Worm (Caenorhabditis elegans) whole organism, L1 larva: ENCODE results near the gene T01D1.5.

Experiments
- ceh-88 ChIP-seq: fragments of 200-800 bp; sonication (Bioruptor generic); IDR thresholded peaks from 2 replicates; pipeline ENCODE4 v1.3.6; 2022; ENCODE audit warnings: missing genetic modification characterization, missing compliant biosample characterization
- ces-1 ChIP-seq: fragments of 150-350 bp; optimal IDR thresholded peaks from 2 replicates; lab custom pipeline; 2014; ENCODE audit warnings: missing biosample characterization, missing genetic modification reagents, missing genetic modification characterization
- fkh-8 ChIP-seq: sonication (generic microtip); optimal IDR thresholded peaks from 2 replicates; lab custom pipeline; 2016; ENCODE audit warnings: mild to moderate bottlenecking, missing genetic modification characterization, missing compliant biosample characterization
- fos-1 ChIP-seq: fragments of 150-350 bp; optimal IDR thresholded peaks from 2 replicates; lab custom pipeline; 2014; ENCODE audit warnings: missing biosample characterization, missing genetic modification characterization
- hlh-4 ChIP-seq: sonication (generic microtip); optimal IDR thresholded peaks from 2 replicates; lab custom pipeline; 2016; ENCODE audit warnings: mild to moderate bottlenecking, missing genetic modification characterization, missing compliant biosample characterization
- nhr-76 ChIP-seq: sonication (generic microtip); optimal IDR thresholded peaks from 2 replicates; lab custom pipeline; 2017; ENCODE audit warnings: missing biosample characterization, missing genetic modification characterization
- nhr-77 ChIP-seq: fragments of 150-350 bp; optimal IDR thresholded peaks from 2 replicates; lab custom pipeline; 2014; ENCODE audit warnings: missing biosample characterization, missing genetic modification characterization
- skn-1 ChIP-seq: fragments of 150-350 bp; optimal IDR thresholded peaks from 2 replicates; lab custom pipeline; 2014; ENCODE audit warnings: missing biosample characterization, missing genetic modification characterization
- snpc-4 ChIP-seq: fragments of 150-350 bp; optimal IDR thresholded peaks from 2 replicates; lab custom pipeline; 2014; ENCODE audit warnings: missing biosample characterization, missing genetic modification characterization
- unc-62 ChIP-seq: fragments of 150-350 bp; optimal IDR thresholded peaks from 2 replicates; lab custom pipeline; 2014; ENCODE audit warnings: missing biosample characterization, missing genetic modification reagents, missing genetic modification characterization

ce11 chrII:156999-157499 lies 31.8 kb downstream of the T01D1.5 start:
- TF ChIP-seq ceh-88 (no peak), fkh-8 (tag; lab: Kevin White, UChicago) (no peak), ces-1 (GFP tag; lab: Kevin White, UChicago) (no peak), skn-1 (no peak), hlh-4 (tag; lab: Kevin White, UChicago) (no peak), nhr-77 (tag; lab: Kevin White, UChicago) (no peak), nhr-76 (tag; lab: Kevin White, UChicago) (no peak), snpc-4 (no peak), fos-1 (tag; lab: Kevin White, UChicago) (no peak), unc-62 (GFP tag; lab: Kevin White, UChicago) (no peak)
